Worm (Caenorhabditis elegans) whole organism, young adult: ENCODE results near the gene F47B10.4.

Experiments
- hmg-1.2 ChIP-seq: fragments of 200-800 bp; sonication (Bioruptor generic); IDR thresholded peaks from 2 replicates; pipeline ENCODE4 v1.3.6; 2022; ENCODE audit warnings: missing genetic modification reagents, missing genetic modification characterization, missing compliant biosample characterization
- lin-26 ChIP-seq: fragments of 200-800 bp; sonication (Bioruptor generic); IDR thresholded peaks from 2 replicates; pipeline ENCODE4 v1.3.6; 2022; ENCODE audit warnings: missing genetic modification reagents, missing genetic modification characterization, missing compliant biosample characterization

ce11 chrX:10924031-10924430 lies 33.0 kb downstream of the F47B10.4 start:
- TF ChIP-seq lin-26 (GFP tag; lab: Robert Waterston, UW) (no peak), hmg-1.2 (no peak)
